Fruit fly (Drosophila melanogaster) whole organism, embryonic: ENCODE results near the gene CG42592.
A peak's percentile ranks its signal among the peaks of the same experiment; 100 is the strongest.

Experiments used
- B-H2 ChIP-seq: fragments of 200-800 bp; sonication (Bioruptor generic); optimal IDR thresholded peaks from 2 replicates; lab custom pipeline; 2018; ENCODE audit warnings: missing biosample characterization, mild to moderate bottlenecking, missing genetic modification characterization
- CG10565 ChIP-seq: fragments of 200-800 bp; sonication (Bioruptor generic); optimal IDR thresholded peaks from 3 replicates; lab custom pipeline; 2016; ENCODE audit warnings: missing biosample characterization, mild to moderate bottlenecking, missing genetic modification characterization
- CG11456 ChIP-seq: fragments of 200-800 bp; sonication (Bioruptor generic); IDR thresholded peaks from 3 replicates; pipeline ENCODE4 v1.3.6; 2022; ENCODE audit warnings: missing biosample characterization, missing genetic modification characterization
- CG11560 ChIP-seq: fragments of 200-800 bp; sonication (Bioruptor generic); IDR thresholded peaks from 3 replicates; pipeline ENCODE4 v1.3.6; 2022; ENCODE audit warnings: missing biosample characterization, missing genetic modification characterization
- CG12071 ChIP-seq: fragments of 200-800 bp; sonication (Bioruptor generic); optimal IDR thresholded peaks from 3 replicates; lab custom pipeline; 2018; ENCODE audit warnings: missing biosample characterization, mild to moderate bottlenecking, missing genetic modification characterization
- CG12104 ChIP-seq: fragments of 200-800 bp; sonication (Bioruptor generic); optimal IDR thresholded peaks from 3 replicates; lab custom pipeline; 2016; ENCODE audit warnings: missing biosample characterization, missing genetic modification characterization
- CG13287 ChIP-seq: fragments of 200-800 bp; sonication (Bioruptor generic); IDR thresholded peaks from 2 replicates; pipeline ENCODE4 v1.3.6; 2022; ENCODE audit warnings: missing biosample characterization, missing genetic modification characterization; ENCODE audit not compliant: partially characterized antibody
- CG15696 ChIP-seq: fragments of 200-800 bp; sonication (Bioruptor generic); optimal IDR thresholded peaks from 2 replicates; lab custom pipeline; 2019; ENCODE audit warnings: missing biosample characterization, mild to moderate bottlenecking, missing genetic modification characterization, moderate library complexity
- CG1603 ChIP-seq: fragments of 200-800 bp; sonication (Bioruptor generic); optimal IDR thresholded peaks from 2 replicates; lab custom pipeline; 2019; ENCODE audit warnings: missing biosample characterization, mild to moderate bottlenecking, missing genetic modification characterization, moderate library complexity
- CG17568 ChIP-seq: fragments of 200-800 bp; sonication (Bioruptor generic); optimal IDR thresholded peaks from 2 replicates; lab custom pipeline; 2018; ENCODE audit warnings: missing biosample characterization, mild to moderate bottlenecking, missing genetic modification characterization, moderate library complexity
- CG1832 ChIP-seq: fragments of 200-800 bp; sonication (Bioruptor generic); optimal IDR thresholded peaks from 2 replicates; lab custom pipeline; 2017; ENCODE audit warnings: missing biosample characterization, mild to moderate bottlenecking, missing genetic modification characterization, inconsistent platforms
- CG31388 ChIP-seq: fragments of 200-800 bp; sonication (Bioruptor generic); optimal IDR thresholded peaks from 2 replicates; lab custom pipeline; 2016; ENCODE audit warnings: missing biosample characterization, missing genetic modification characterization
- CG32767 ChIP-seq: fragments of 200-800 bp; sonication (Bioruptor generic); IDR thresholded peaks from 2 replicates; pipeline ENCODE4 v1.3.6; 2022; ENCODE audit warnings: missing biosample characterization, missing genetic modification characterization
- CG42726 ChIP-seq: fragments of 200-800 bp; sonication (Bioruptor generic); IDR thresholded peaks from 2 replicates; pipeline ENCODE4 v1.3.6; 2022; ENCODE audit warnings: missing biosample characterization, missing genetic modification characterization; ENCODE audit not compliant: partially characterized antibody
- CG4360 ChIP-seq: fragments of 200-800 bp; sonication (Bioruptor generic); IDR thresholded peaks from 2 replicates; pipeline ENCODE4 v1.3.6; 2022; ENCODE audit warnings: missing biosample characterization, missing genetic modification characterization
- CG4424 ChIP-seq: fragments of 200-800 bp; sonication (Bioruptor generic); optimal IDR thresholded peaks from 3 replicates; lab custom pipeline; 2016; ENCODE audit warnings: missing biosample characterization, missing genetic modification characterization
- CG5180 ChIP-seq: fragments of 200-800 bp; sonication (Bioruptor generic); optimal IDR thresholded peaks from 3 replicates; lab custom pipeline; 2017; ENCODE audit warnings: missing biosample characterization, missing genetic modification characterization, mild to moderate bottlenecking, moderate library complexity, missing genetic modification reagents
- CG6765 ChIP-seq: fragments of 200-800 bp; sonication (Bioruptor generic); optimal IDR thresholded peaks from 3 replicates; lab custom pipeline; 2017; ENCODE audit warnings: missing biosample characterization, mild to moderate bottlenecking, missing genetic modification characterization
- CG7357 ChIP-seq: fragments of 200-800 bp; sonication (Bioruptor generic); IDR thresholded peaks from 3 replicates; pipeline ENCODE4 v1.3.6; 2022; ENCODE audit warnings: missing biosample characterization, missing genetic modification characterization
- CG7372 ChIP-seq: fragments of 200-800 bp; sonication (Bioruptor generic); IDR thresholded peaks from 2 replicates; pipeline ENCODE4 v1.3.6; 2022; ENCODE audit warnings: missing biosample characterization, missing genetic modification characterization
- CG8478 ChIP-seq: fragments of >200 bp; optimal IDR thresholded peaks from 2 replicates; lab custom pipeline; 2018
- CG8944 ChIP-seq: fragments of 200-800 bp; sonication (Bioruptor generic); optimal IDR thresholded peaks from 3 replicates; lab custom pipeline; 2016; ENCODE audit warnings: missing biosample characterization, missing genetic modification characterization
- CTCF ChIP-seq: fragments of 200-800 bp; sonication (Bioruptor generic); optimal IDR thresholded peaks from 2 replicates; lab custom pipeline; 2017; ENCODE audit warnings: missing biosample characterization, mild to moderate bottlenecking, missing genetic modification characterization, moderate library complexity
- CkIIα-i1 ChIP-seq: fragments of 200-800 bp; sonication (Bioruptor generic); IDR thresholded peaks from 2 replicates; pipeline ENCODE4 v1.3.6; 2022; ENCODE audit warnings: missing biosample characterization, missing genetic modification characterization
- Doc3 ChIP-seq: fragments of 200-800 bp; sonication (Bioruptor generic); IDR thresholded peaks from 3 replicates; pipeline ENCODE4 v1.3.6; 2022; ENCODE audit warnings: missing biosample characterization, missing genetic modification characterization; ENCODE audit not compliant: partially characterized antibody
- ERR ChIP-seq: fragments of 200-800 bp; sonication (Bioruptor generic); optimal IDR thresholded peaks from 2 replicates; lab custom pipeline; 2016; ENCODE audit warnings: missing biosample characterization, missing genetic modification characterization
- HmgZ ChIP-seq: fragments of 200-800 bp; sonication (Bioruptor generic); optimal IDR thresholded peaks from 2 replicates; lab custom pipeline; 2018; ENCODE audit warnings: missing biosample characterization, mild to moderate bottlenecking, missing genetic modification characterization
- Hr3 ChIP-seq: fragments of 200-800 bp; sonication (Bioruptor generic); optimal IDR thresholded peaks from 3 replicates; lab custom pipeline; 2016; ENCODE audit warnings: missing biosample characterization, missing genetic modification characterization
- Hr51 ChIP-seq, 2 experiments: fragments of 200-800 bp; sonication (Bioruptor generic); optimal IDR thresholded peaks; 2 replicates in 1 of 2; 3 replicates in 1 of 2; lab custom pipeline; 2016 to 2018; ENCODE audit warnings: missing biosample characterization in 2 of 2, missing genetic modification characterization in 2 of 2, mild to moderate bottlenecking in 1 of 2, moderate library complexity in 1 of 2
- Meics ChIP-seq: fragments of 200-800 bp; sonication (Bioruptor generic); optimal IDR thresholded peaks from 2 replicates; lab custom pipeline; 2017; ENCODE audit warnings: missing biosample characterization, mild to moderate bottlenecking, missing genetic modification characterization
- Mes4 ChIP-seq: fragments of 200-800 bp; sonication (Bioruptor generic); optimal IDR thresholded peaks from 2 replicates; lab custom pipeline; 2016; ENCODE audit warnings: missing biosample characterization, missing genetic modification characterization
- Mrtf ChIP-seq: fragments of 200-800 bp; sonication (Bioruptor generic); IDR thresholded peaks from 3 replicates; pipeline ENCODE4 v1.3.6; 2022; ENCODE audit warnings: missing biosample characterization, missing genetic modification characterization
- Side ChIP-seq: fragments of 200-800 bp; sonication (Bioruptor generic); optimal IDR thresholded peaks from 2 replicates; lab custom pipeline; 2016; ENCODE audit warnings: missing biosample characterization, missing genetic modification characterization
- Ssrp ChIP-seq: fragments of 200-800 bp; sonication (Bioruptor generic); optimal IDR thresholded peaks from 2 replicates; lab custom pipeline; 2018; ENCODE audit warnings: missing biosample characterization, mild to moderate bottlenecking, missing genetic modification characterization, moderate library complexity
- cg ChIP-seq: fragments of 200-800 bp; sonication (Bioruptor generic); optimal IDR thresholded peaks from 3 replicates; lab custom pipeline; 2019; ENCODE audit warnings: missing biosample characterization, mild to moderate bottlenecking, missing genetic modification characterization, moderate library complexity
- ci ChIP-seq: fragments of 200-800 bp; sonication (Bioruptor generic); IDR thresholded peaks from 3 replicates; pipeline ENCODE4 v1.3.6; 2022; ENCODE audit warnings: missing biosample characterization, missing genetic modification characterization
- crc ChIP-seq: fragments of 200-800 bp; sonication (Bioruptor generic); optimal IDR thresholded peaks from 2 replicates; lab custom pipeline; 2016; ENCODE audit warnings: missing biosample characterization, missing genetic modification characterization
- disco-r ChIP-seq: fragments of 200-800 bp; sonication (Bioruptor generic); optimal IDR thresholded peaks from 2 replicates; lab custom pipeline; 2016; ENCODE audit warnings: missing biosample characterization, missing genetic modification characterization
- eyg ChIP-seq: fragments of 200-800 bp; sonication (Bioruptor generic); optimal IDR thresholded peaks from 3 replicates; lab custom pipeline; 2016; ENCODE audit warnings: missing biosample characterization, missing genetic modification characterization
- gfzf ChIP-seq: fragments of 200-800 bp; sonication (Bioruptor generic); optimal IDR thresholded peaks from 2 replicates; lab custom pipeline; 2016; ENCODE audit warnings: missing biosample characterization, mild to moderate bottlenecking, missing genetic modification characterization, moderate library complexity
- grau ChIP-seq: fragments of 200-800 bp; optimal IDR thresholded peaks from 3 replicates; lab custom pipeline; 2019; ENCODE audit warnings: missing biosample characterization, mild to moderate bottlenecking, missing genetic modification characterization, moderate library complexity
- gt ChIP-seq: fragments of 200-800 bp; sonication (Bioruptor generic); IDR thresholded peaks from 2 replicates; pipeline ENCODE4 v1.3.6; 2022; ENCODE audit warnings: missing biosample characterization, missing genetic modification characterization
- ham ChIP-seq: fragments of 200-800 bp; sonication (Bioruptor generic); IDR thresholded peaks from 2 replicates; pipeline ENCODE4 v1.3.6; 2022; ENCODE audit warnings: missing biosample characterization, missing genetic modification characterization
- inv ChIP-seq: fragments of 200-800 bp; sonication (Bioruptor generic); IDR thresholded peaks from 2 replicates; pipeline ENCODE4 v1.3.6; 2022; ENCODE audit warnings: missing biosample characterization, missing genetic modification characterization; ENCODE audit not compliant: partially characterized antibody
- lov ChIP-seq, 2 experiments: fragments of 200-800 bp in 1 of 2; fragments of >200 bp in 1 of 2; sonication (Bioruptor generic) in 1 of 2; IDR thresholded peaks in 1 of 2; optimal IDR thresholded peaks in 1 of 2; 2 replicates in 1 of 2; 3 replicates in 1 of 2; pipeline versions ENCODE4 v1.3.6 to Lab custom; 2017 to 2022; ENCODE audit warnings: missing biosample characterization in 1 of 2, missing genetic modification characterization in 1 of 2
- odd ChIP-seq: fragments of 200-800 bp; sonication (Bioruptor generic); optimal IDR thresholded peaks from 2 replicates; lab custom pipeline; 2017; ENCODE audit warnings: missing biosample characterization, mild to moderate bottlenecking, missing genetic modification characterization
- pb ChIP-seq: fragments of 200-800 bp; sonication (Bioruptor generic); optimal IDR thresholded peaks from 3 replicates; lab custom pipeline; 2016; ENCODE audit warnings: missing biosample characterization, missing genetic modification characterization
- peb ChIP-seq: fragments of 200-800 bp; sonication (Bioruptor generic); IDR thresholded peaks from 2 replicates; pipeline ENCODE4 v1.3.6; 2022; ENCODE audit warnings: missing biosample characterization, missing genetic modification characterization
- prd ChIP-seq, 3 experiments: fragments of >200 bp in 2 of 3; fragments of 200-800 bp in 1 of 3; sonication (Bioruptor generic) in 1 of 3; optimal IDR thresholded peaks in 2 of 3; IDR thresholded peaks in 1 of 3; 2 replicates in 2 of 3; 3 replicates in 1 of 3; pipeline versions ENCODE4 v1.3.6 to Lab custom; 2017 to 2022; ENCODE audit warnings: missing biosample characterization in 1 of 3, missing genetic modification characterization in 1 of 3
- sens-2 ChIP-seq: fragments of 200-800 bp; sonication (Bioruptor generic); IDR thresholded peaks from 2 replicates; pipeline ENCODE4 v1.3.6; 2022; ENCODE audit warnings: missing biosample characterization, missing genetic modification characterization
- shn ChIP-seq: fragments of 200-800 bp; sonication (Bioruptor generic); optimal IDR thresholded peaks from 3 replicates; lab custom pipeline; 2016; ENCODE audit warnings: missing biosample characterization, missing genetic modification characterization
- unc-4 ChIP-seq: fragments of 200-800 bp; sonication (Bioruptor generic); IDR thresholded peaks from 2 replicates; pipeline ENCODE4 v1.3.6; 2022; ENCODE audit warnings: missing biosample characterization, missing genetic modification characterization; ENCODE audit not compliant: partially characterized antibody

CG42592 gene

dm6 chr3R:29830925-29831324, 5.2 kb downstream of the CG42592 start (continued):
- peak; percentile 1 for TF ChIP-seq CG6765
- no peak for TF ChIP-seq CG13287
- no peak for TF ChIP-seq CG7372 (GFP tag; lab: Robert Waterston, UW)
- no peak for TF ChIP-seq disco-r (GFP tag; lab: Kevin White, UChicago)
- no peak for TF ChIP-seq CG4360
- no peak for TF ChIP-seq gfzf
- TF ChIP-seq Hr51 (GFP tag; optimal IDR thresholded peaks at IDR 0.05; lab: Kevin White, UChicago), result no peak
- no peak for TF ChIP-seq CTCF (GFP tag; lab: Kevin White, UChicago)
- TF ChIP-seq CG5180, result peak; percentile 39
- no peak for TF ChIP-seq cg (GFP tag; lab: Kevin White, UChicago)
- peak; percentile 62 for TF ChIP-seq CG12071
- TF ChIP-seq CG31388, result no peak
- TF ChIP-seq inv (GFP tag; lab: Robert Waterston, UW), result no peak
- peak; percentile 19 for TF ChIP-seq Meics (GFP tag; lab: Kevin White, UChicago)
- peak; percentile 40 for TF ChIP-seq CG12104 (GFP tag; lab: Kevin White, UChicago)
- TF ChIP-seq CG1603 (tag; lab: Kevin White, UChicago), result no peak
- no peak for TF ChIP-seq lov (optimal IDR thresholded peaks at IDR 0.05; lab: Kevin White, UChicago)
- no peak for TF ChIP-seq lov (GFP tag; IDR thresholded peaks at IDR 0.05; lab: Robert Waterston, UW)
- TF ChIP-seq ci (GFP tag; lab: Robert Waterston, UW), result no peak
- TF ChIP-seq CG8944 (GFP tag; lab: Kevin White, UChicago), result no peak
- TF ChIP-seq sens-2, result no peak
- no peak for TF ChIP-seq CG17568 (GFP tag; lab: Kevin White, UChicago)
- TF ChIP-seq CG15696 (tag; lab: Kevin White, UChicago), result peak; percentile 95
- no peak for TF ChIP-seq CG42726
- no peak for TF ChIP-seq CG10565 (GFP tag; lab: Kevin White, UChicago)
- TF ChIP-seq odd (GFP tag; lab: Kevin White, UChicago), result no peak
- TF ChIP-seq Hr3 (GFP tag; lab: Kevin White, UChicago), result no peak
- TF ChIP-seq shn (GFP tag; lab: Kevin White, UChicago), result no peak
- no peak for TF ChIP-seq CG8478
- TF ChIP-seq unc-4 (GFP tag; lab: Robert Waterston, UW), result no peak
- TF ChIP-seq Mrtf (GFP tag; lab: Robert Waterston, UW), result no peak
- TF ChIP-seq CkIIα-i1 (GFP tag; lab: Robert Waterston, UW), result no peak
- TF ChIP-seq CG4424 (GFP tag; lab: Kevin White, UChicago), result peak; percentile 15
- no peak for TF ChIP-seq ERR (GFP tag; lab: Kevin White, UChicago)
- no peak for TF ChIP-seq eyg (GFP tag; lab: Kevin White, UChicago)
- TF ChIP-seq Mes4 (GFP tag; lab: Kevin White, UChicago), result no peak
- no peak for TF ChIP-seq Doc3 (GFP tag; lab: Robert Waterston, UW)
- no peak for TF ChIP-seq prd (optimal IDR thresholded peaks at IDR 0.05; lab: Kevin White, UChicago)
- no peak for TF ChIP-seq prd (GFP tag; IDR thresholded peaks at IDR 0.05; lab: Robert Waterston, UW)
- no peak for TF ChIP-seq CG7357 (GFP tag; lab: Robert Waterston, UW)
- no peak for TF ChIP-seq peb
- TF ChIP-seq CG11456 (GFP tag; lab: Robert Waterston, UW), result no peak
- no peak for TF ChIP-seq CG32767 (GFP tag; lab: Robert Waterston, UW)
- TF ChIP-seq crc, result no peak
- no peak for TF ChIP-seq B-H2 (GFP tag; lab: Kevin White, UChicago)
- TF ChIP-seq CG11560, result no peak
- TF ChIP-seq Ssrp, result no peak
- no peak for TF ChIP-seq CG1832 (GFP tag; lab: Kevin White, UChicago)
- no peak for TF ChIP-seq HmgZ (tag; lab: Kevin White, UChicago)
- TF ChIP-seq grau (tag; lab: Kevin White, UChicago), result no peak
- no peak for TF ChIP-seq ham (GFP tag; lab: Robert Waterston, UW)
- TF ChIP-seq gt (GFP tag; lab: Robert Waterston, UW), result no peak
- TF ChIP-seq pb (GFP tag; lab: Kevin White, UChicago), result no peak
- peak; percentile 16 for TF ChIP-seq Side (GFP tag; lab: Kevin White, UChicago)
